Fruit fly (Drosophila melanogaster) Kc167 (cell line): ENCODE measurements around the gene CG18231.

ENCODE experiments used
- Myc ChIP-seq: fragments of >200 bp; optimal IDR thresholded peaks from 2 replicates; lab custom pipeline; 2017; ENCODE audit warnings: missing external identifiers
- Sin3A ChIP-seq: fragments of >200 bp; optimal IDR thresholded peaks from 2 replicates; lab custom pipeline; 2018; ENCODE audit warnings: missing external identifiers
- h ChIP-seq: fragments of >200 bp; optimal IDR thresholded peaks from 3 replicates; lab custom pipeline; 2018; ENCODE audit warnings: missing external identifiers

- TF ChIP-seq Sin3A (no peak), h (lab: Kevin White, UChicago) (no peak), Myc (lab: Kevin White, UChicago) (no peak)
These were observed 46.5 kb downstream of the CG18231 start for dm6 chr3L:18653737-18654136.
